Worm (Caenorhabditis elegans) whole organism, late embryonic: ENCODE results near the gene C03B1.6.

ENCODE experiments used
- F13H6.1 ChIP-seq: sonication (generic microtip); optimal IDR thresholded peaks from 2 replicates; lab custom pipeline; 2016; ENCODE audit warnings: missing genetic modification characterization, missing compliant biosample characterization
- ahr-1 ChIP-seq: sonication (generic microtip); optimal IDR thresholded peaks from 2 replicates; lab custom pipeline; 2016; ENCODE audit warnings: missing genetic modification characterization, missing compliant biosample characterization
- ama-1 ChIP-seq: fragments of 150-350 bp; optimal IDR thresholded peaks from 2 replicates; lab custom pipeline; 2014
- ceh-45 ChIP-seq: fragments of 200-800 bp; sonication (Bioruptor generic); IDR thresholded peaks from 2 replicates; pipeline ENCODE4 v1.3.6; 2022; ENCODE audit warnings: missing genetic modification reagents, missing genetic modification characterization, missing compliant biosample characterization
- che-1 ChIP-seq: sonication (generic microtip); optimal IDR thresholded peaks from 2 replicates; lab custom pipeline; 2016; ENCODE audit warnings: mild to moderate bottlenecking, missing genetic modification characterization, missing compliant biosample characterization
- dmd-4 ChIP-seq: sonication (generic microtip); optimal IDR thresholded peaks from 2 replicates; lab custom pipeline; 2016; ENCODE audit warnings: borderline replicate concordance, missing genetic modification characterization, missing compliant biosample characterization
- fkh-6 ChIP-seq: sonication (generic microtip); optimal IDR thresholded peaks from 2 replicates; lab custom pipeline; 2016; ENCODE audit warnings: missing genetic modification characterization, missing compliant biosample characterization
- hlh-15 ChIP-seq: sonication (generic microtip); optimal IDR thresholded peaks from 2 replicates; lab custom pipeline; 2016; ENCODE audit warnings: missing genetic modification characterization, missing compliant biosample characterization
- hlh-6 ChIP-seq: sonication (generic microtip); optimal IDR thresholded peaks from 2 replicates; lab custom pipeline; 2016; ENCODE audit warnings: missing genotype, missing genetic modification characterization, missing compliant biosample characterization
- pha-4 ChIP-seq: fragments of 150-350 bp; optimal IDR thresholded peaks from 2 replicates; lab custom pipeline; 2018; ENCODE audit warnings: missing biosample characterization, missing genetic modification reagents, missing genetic modification characterization
- unc-86 ChIP-seq: sonication (generic microtip); optimal IDR thresholded peaks from 2 replicates; lab custom pipeline; 2016; ENCODE audit warnings: missing genetic modification characterization, missing compliant biosample characterization

ce11 chrX:6345785-6346184, 4.3 kb upstream of the C03B1.6 start:
- TF ChIP-seq dmd-4 (tag; lab: Kevin White, UChicago) (no peak), pha-4 (tag; lab: Kevin White, UChicago) (no peak), hlh-15 (tag; lab: Kevin White, UChicago) (no peak), ceh-45 (GFP tag; lab: Robert Waterston, UW) (no peak), fkh-6 (tag; lab: Kevin White, UChicago) (no peak), ama-1 (lab: Kevin White, UChicago) (no peak), ahr-1 (no peak), che-1 (tag; lab: Kevin White, UChicago) (no peak), hlh-6 (tag; lab: Kevin White, UChicago) (no peak), unc-86 (no peak), F13H6.1 (tag; lab: Kevin White, UChicago) (no peak)
